Worm (Caenorhabditis elegans) whole organism, L1 larva: ENCODE results near the gene best-24.

Experiments
- F16B12.6 ChIP-seq: fragments of 150-350 bp; optimal IDR thresholded peaks from 2 replicates; lab custom pipeline; 2014; ENCODE audit warnings: missing biosample characterization, missing genetic modification characterization
- Y116A8C.19 ChIP-seq: sonication (generic microtip); optimal IDR thresholded peaks from 2 replicates; lab custom pipeline; 2016; ENCODE audit warnings: missing compliant biosample characterization, missing genetic modification characterization, borderline replicate concordance
- aha-1 ChIP-seq: fragments of 150-350 bp; optimal IDR thresholded peaks from 2 replicates; lab custom pipeline; 2014; ENCODE audit warnings: missing biosample characterization, missing genetic modification characterization
- alr-1 ChIP-seq: fragments of 200-800 bp; sonication (Bioruptor generic); optimal IDR thresholded peaks from 2 replicates; lab custom pipeline; 2018; ENCODE audit warnings: borderline replicate concordance, mild to moderate bottlenecking, missing genetic modification characterization, missing compliant biosample characterization
- ama-1 ChIP-seq: fragments of 150-350 bp; optimal IDR thresholded peaks from 2 replicates; lab custom pipeline; 2014
- ceh-82 ChIP-seq, 3 experiments: fragments of 150-350 bp in 1 of 3; sonication (generic microtip) in 2 of 3; optimal IDR thresholded peaks; 2 replicates each; lab custom pipeline; 2014 to 2017; ENCODE audit warnings: missing biosample characterization in 3 of 3, missing genetic modification characterization in 3 of 3
- ceh-90 ChIP-seq: sonication (generic microtip); optimal IDR thresholded peaks from 2 replicates; lab custom pipeline; 2016; ENCODE audit warnings: missing genetic modification characterization, missing compliant biosample characterization
- ces-1 ChIP-seq: fragments of 150-350 bp; optimal IDR thresholded peaks from 2 replicates; lab custom pipeline; 2014; ENCODE audit warnings: missing biosample characterization, missing genetic modification reagents, missing genetic modification characterization
- egl-13 ChIP-seq: sonication (generic microtip); optimal IDR thresholded peaks from 2 replicates; lab custom pipeline; 2016; ENCODE audit warnings: missing genotype, missing genetic modification reagents, missing genetic modification characterization, missing compliant biosample characterization
- egl-27 ChIP-seq, 2 experiments: fragments of 150-350 bp in 1 of 2; sonication (generic microtip); optimal IDR thresholded peaks; 3 replicates each; lab custom pipeline; 2017 to 2018; ENCODE audit warnings: missing biosample characterization in 2 of 2, missing genetic modification characterization in 2 of 2, missing genetic modification reagents in 2 of 2
- ets-5 ChIP-seq: fragments of 200-800 bp; sonication (Bioruptor generic); IDR thresholded peaks from 2 replicates; pipeline ENCODE4 v1.3.6; 2022; ENCODE audit warnings: missing genetic modification characterization, missing compliant biosample characterization
- fkh-4 ChIP-seq: sonication (generic microtip); optimal IDR thresholded peaks from 2 replicates; lab custom pipeline; 2016; ENCODE audit warnings: missing compliant biosample characterization, missing genetic modification characterization, borderline replicate concordance
- grh-1 ChIP-seq: fragments of 200-800 bp; sonication (Bioruptor generic); IDR thresholded peaks from 2 replicates; pipeline ENCODE4 v1.3.6; 2022; ENCODE audit warnings: missing genetic modification reagents, missing genetic modification characterization, missing compliant biosample characterization
- hlh-4 ChIP-seq: sonication (generic microtip); optimal IDR thresholded peaks from 2 replicates; lab custom pipeline; 2016; ENCODE audit warnings: mild to moderate bottlenecking, missing genetic modification characterization, missing compliant biosample characterization
- isw-1 ChIP-seq: fragments of 200-800 bp; sonication (Bioruptor generic); IDR thresholded peaks from 2 replicates; pipeline ENCODE4 v1.3.6; 2022; ENCODE audit warnings: missing genetic modification characterization, missing compliant biosample characterization
- lin-13 ChIP-seq: fragments of 150-350 bp; optimal IDR thresholded peaks from 2 replicates; lab custom pipeline; 2014; ENCODE audit warnings: missing biosample characterization, missing genetic modification reagents, missing genetic modification characterization
- lin-14 ChIP-seq: fragments of 200-800 bp; sonication (Bioruptor generic); optimal IDR thresholded peaks from 2 replicates; lab custom pipeline; 2018; ENCODE audit warnings: mild to moderate bottlenecking, missing genetic modification characterization, moderate library complexity, missing compliant biosample characterization
- lin-15B ChIP-seq: fragments of 150-350 bp; sonication (generic microtip); optimal IDR thresholded peaks from 3 replicates; lab custom pipeline; 2014; ENCODE audit warnings: missing biosample characterization, missing genetic modification characterization
- lin-35 ChIP-seq, 2 experiments: fragments of 150-350 bp; optimal IDR thresholded peaks; 2 replicates each; lab custom pipeline; 2014; ENCODE audit warnings: missing biosample characterization in 2 of 2, missing genetic modification characterization in 2 of 2, missing genetic modification reagents in 2 of 2
- lsy-2 ChIP-seq, 2 experiments: fragments of 150-350 bp; optimal IDR thresholded peaks; 2 replicates each; lab custom pipeline; 2014; ENCODE audit warnings: missing biosample characterization in 2 of 2, missing genetic modification characterization in 2 of 2
- mef-2 ChIP-seq: fragments of 150-350 bp; optimal IDR thresholded peaks from 2 replicates; lab custom pipeline; 2014; ENCODE audit warnings: missing biosample characterization, missing genetic modification characterization
- nhr-19 ChIP-seq: fragments of 200-800 bp; sonication (Bioruptor generic); conservative IDR thresholded peaks from 2 replicates; pipeline ENCODE4 v1.3.6; 2022; ENCODE audit warnings: missing genetic modification characterization, missing compliant biosample characterization
- nhr-237 ChIP-seq: fragments of 150-350 bp; optimal IDR thresholded peaks from 2 replicates; lab custom pipeline; 2014; ENCODE audit warnings: missing biosample characterization, missing genetic modification characterization
- nhr-85 ChIP-seq: sonication (generic microtip); peaks from one replicate; lab custom pipeline; 2016; ENCODE audit warnings: missing genetic modification characterization, inconsistent platforms, missing compliant biosample characterization
- pqm-1 ChIP-seq: sonication (generic microtip); optimal IDR thresholded peaks from 3 replicates; lab custom pipeline; 2017; ENCODE audit warnings: missing biosample characterization, missing genetic modification characterization
- sox-4 ChIP-seq: sonication (generic microtip); optimal IDR thresholded peaks from 2 replicates; lab custom pipeline; 2016; ENCODE audit warnings: missing genetic modification characterization, missing compliant biosample characterization
- sptf-1 ChIP-seq: fragments of 150-350 bp; optimal IDR thresholded peaks from 2 replicates; lab custom pipeline; 2014; ENCODE audit warnings: missing biosample characterization, missing genetic modification characterization
- tlp-1 ChIP-seq: fragments of 150-350 bp; optimal IDR thresholded peaks from 2 replicates; lab custom pipeline; 2014; ENCODE audit warnings: missing biosample characterization, missing genetic modification characterization
- unc-86 ChIP-seq: sonication (generic microtip); optimal IDR thresholded peaks from 2 replicates; lab custom pipeline; 2016; ENCODE audit warnings: missing genetic modification characterization, missing compliant biosample characterization
- unc-98 ChIP-seq: fragments of 200-800 bp; sonication (Bioruptor generic); IDR thresholded peaks from 2 replicates; pipeline ENCODE4 v1.3.6; 2022; ENCODE audit warnings: missing genetic modification characterization, missing compliant biosample characterization
- vab-15 ChIP-seq: sonication (generic microtip); optimal IDR thresholded peaks from 2 replicates; lab custom pipeline; 2017; ENCODE audit warnings: missing genotype, mild to moderate bottlenecking, missing genetic modification characterization, missing compliant biosample characterization
- xbp-1 ChIP-seq: sonication (generic microtip); optimal IDR thresholded peaks from 2 replicates; lab custom pipeline; 2016; ENCODE audit warnings: missing genetic modification characterization, missing compliant biosample characterization

best-24 gene

DNA sequence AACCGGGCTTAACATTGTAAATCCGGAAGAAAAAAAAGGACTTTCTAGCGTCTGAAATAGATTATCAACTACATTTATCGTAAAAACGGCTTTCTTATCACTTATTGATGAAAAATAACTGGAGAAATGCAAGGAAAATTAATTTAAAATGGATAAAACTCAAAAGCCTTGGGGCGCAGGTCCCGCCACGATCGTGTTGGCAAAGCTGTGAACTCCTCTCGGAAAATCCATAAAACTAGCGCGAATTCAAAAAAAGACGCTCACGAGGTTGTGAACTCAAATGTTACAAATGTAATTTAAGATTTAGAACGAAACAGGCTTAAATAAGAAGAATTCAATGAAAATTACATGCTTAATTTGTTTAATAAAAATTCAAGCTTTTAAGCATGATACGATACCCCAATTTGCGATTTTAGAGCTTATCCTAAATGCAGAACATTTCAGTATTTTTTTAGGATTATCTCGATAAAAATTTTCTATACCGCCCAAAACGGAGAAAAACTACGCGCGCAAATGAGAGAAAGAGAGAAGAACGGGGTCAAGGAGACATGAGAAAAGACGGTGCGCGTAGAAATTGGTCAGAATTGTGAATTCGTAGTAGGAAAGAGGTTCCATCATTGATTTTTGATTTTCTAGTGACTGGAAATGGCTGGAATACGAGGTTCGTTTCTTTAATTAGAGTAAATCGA, 51.4 kb downstream of the best-24 start, which contains the start of gene C29E4.15 (continued):
- TF ChIP-seq xbp-1 (tag; lab: Kevin White, UChicago) = peak; percentile 37
- TF ChIP-seq lin-35 (GFP tag; optimal IDR thresholded peaks at IDR 0.05; lab: Kevin White, UChicago) = peak; percentile 74 to 91
- TF ChIP-seq nhr-237 = no peak
- TF ChIP-seq hlh-4 = no peak
- no peak for TF ChIP-seq egl-13 (tag; lab: Kevin White, UChicago)
- no peak for TF ChIP-seq grh-1 (GFP tag; lab: Robert Waterston, UW)
- TF ChIP-seq unc-86 = peak; percentile 40
- TF ChIP-seq mef-2 (tag; lab: Kevin White, UChicago) = no peak
- TF ChIP-seq sptf-1 (tag; lab: Kevin White, UChicago) = no peak
- TF ChIP-seq lsy-2 (tag; optimal IDR thresholded peaks at IDR 0.05; lab: Kevin White, UChicago) = peak; percentile 53 to 73
- TF ChIP-seq egl-27 (tag; optimal IDR thresholded peaks at IDR 0.05; lab: Kevin White, UChicago) = no peak
- TF ChIP-seq Y116A8C.19 (tag; lab: Kevin White, UChicago) = no peak
- peak; percentile 30 for TF ChIP-seq F16B12.6 (tag; lab: Kevin White, UChicago)
- TF ChIP-seq lin-13 (GFP tag; lab: Kevin White, UChicago) = no peak
- TF ChIP-seq alr-1 (tag; lab: Kevin White, UChicago) = no peak
- TF ChIP-seq lin-14 (GFP tag; lab: Kevin White, UChicago) = no peak
- no peak for TF ChIP-seq nhr-85 (tag; lab: Kevin White, UChicago)
- no peak for TF ChIP-seq pqm-1 (tag; lab: Kevin White, UChicago)
- peak; percentile 17 for TF ChIP-seq lin-15B
- no peak for TF ChIP-seq sox-4
- peak; percentile 52 for TF ChIP-seq nhr-19 (GFP tag; lab: Robert Waterston, UW)
- TF ChIP-seq ceh-82 (tag; optimal IDR thresholded peaks at IDR 0.05; lab: Kevin White, UChicago) = peak in 1 of 3 experiments; percentile 43
- no peak for TF ChIP-seq aha-1 (tag; lab: Kevin White, UChicago)

- no peak for TF ChIP-seq mef-2 (tag; lab: Kevin White, UChicago)
- no peak for TF ChIP-seq ces-1 (GFP tag; lab: Kevin White, UChicago)
- TF ChIP-seq fkh-4 = no peak
- no peak for TF ChIP-seq ceh-90 (tag; lab: Kevin White, UChicago)
- TF ChIP-seq tlp-1 (tag; lab: Kevin White, UChicago) = no peak
- no peak for TF ChIP-seq ama-1 (lab: Kevin White, UChicago)
- TF ChIP-seq vab-15 (tag; lab: Kevin White, UChicago) = no peak
- no peak for TF ChIP-seq ets-5 (GFP tag; lab: Robert Waterston, UW)
- no peak for TF ChIP-seq nhr-19 (GFP tag; lab: Robert Waterston, UW)
- TF ChIP-seq F16B12.6 (tag; lab: Kevin White, UChicago) = no peak
- TF ChIP-seq isw-1 (GFP tag; lab: Robert Waterston, UW) = no peak
- TF ChIP-seq unc-98 (GFP tag; lab: Robert Waterston, UW) = no peak
These were observed 52.4 kb downstream of the best-24 start, which contains the start of gene let-754 for ce11 chrIII:7953208-7953607. let-754 (minus strand) TSS chrIII:7953308.
